Fruit fly (Drosophila melanogaster) Kc167 (cell line): ENCODE results near the gene CG1774.

ENCODE experiments used
- Myc ChIP-seq: fragments of >200 bp; optimal IDR thresholded peaks from 2 replicates; lab custom pipeline; 2017; ENCODE audit warnings: missing external identifiers
- Sin3A ChIP-seq: fragments of >200 bp; optimal IDR thresholded peaks from 2 replicates; lab custom pipeline; 2018; ENCODE audit warnings: missing external identifiers
- h ChIP-seq: fragments of >200 bp; optimal IDR thresholded peaks from 3 replicates; lab custom pipeline; 2018; ENCODE audit warnings: missing external identifiers
- insv ChIP-seq: fragments of >200 bp; optimal IDR thresholded peaks from 3 replicates; lab custom pipeline; 2018; ENCODE audit warnings: missing external identifiers
- psq ChIP-seq: fragments of >200 bp; optimal IDR thresholded peaks from 2 replicates; lab custom pipeline; 2017; ENCODE audit warnings: missing external identifiers
- ttk ChIP-seq: sonication (Bioruptor generic); optimal IDR thresholded peaks from 2 replicates; lab custom pipeline; 2017; ENCODE audit warnings: missing external identifiers

CG1774 gene

DNA sequence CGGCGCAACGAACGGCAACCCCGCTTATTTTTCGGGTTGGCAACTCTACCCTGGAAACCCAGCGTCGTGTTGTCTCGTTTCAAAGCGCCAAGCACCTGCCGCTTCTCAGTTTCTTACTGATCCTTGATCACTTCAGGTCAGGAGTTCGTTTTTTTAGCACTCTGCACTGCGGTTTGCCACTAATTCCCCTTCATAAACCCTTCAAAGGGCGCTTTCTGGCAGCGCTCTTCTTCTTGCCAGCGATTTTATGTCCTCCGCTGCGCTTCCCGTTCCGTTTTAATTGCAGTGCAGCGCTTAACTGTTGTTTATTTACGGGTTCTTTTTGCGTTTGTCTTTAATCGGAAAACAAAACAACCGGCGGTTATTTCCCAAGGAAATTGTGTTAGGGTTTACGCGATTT lies 12.6 kb upstream of the CG1774 start:
- TF ChIP-seq Sin3A (no peak), Myc (lab: Kevin White, UChicago) (no peak), psq (lab: Kevin White, UChicago) (no peak), insv (lab: Kevin White, UChicago) (no peak), ttk (lab: Kevin White, UChicago) (no peak), h (lab: Kevin White, UChicago) (no peak)

DNA sequence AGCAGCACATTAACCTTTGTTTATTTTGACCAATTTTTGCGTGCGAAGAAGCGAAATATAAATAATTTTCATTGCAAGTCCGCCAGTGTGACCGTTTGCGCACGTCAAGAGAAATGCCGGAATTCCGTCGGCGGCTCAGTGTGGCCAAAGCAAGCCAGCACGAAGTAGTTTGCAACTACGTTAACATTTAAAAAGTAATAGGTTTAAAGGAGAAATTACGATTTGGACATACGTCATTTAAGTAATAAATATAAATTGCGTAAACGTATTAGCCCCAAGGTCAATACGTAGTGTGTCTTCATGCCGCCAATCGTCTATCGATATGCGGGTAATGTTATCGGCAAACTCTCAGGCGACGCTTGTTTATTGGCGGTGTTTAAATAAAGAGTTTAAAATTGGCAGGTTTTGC lies 12.0 kb upstream of the CG1774 start, which contains the start of the genes pygo and rod:
Gene pygo (minus strand): TSS at position 114 of the 409 bp plus-strand sequence.
Gene rod (plus strand): TSS at position 366 of the 409 bp plus-strand sequence.
- no peak for TF ChIP-seq Sin3A
- no peak for TF ChIP-seq insv (lab: Kevin White, UChicago)
- TF ChIP-seq Myc (lab: Kevin White, UChicago) = no peak
- TF ChIP-seq psq (lab: Kevin White, UChicago) = no peak
- no peak for TF ChIP-seq ttk (lab: Kevin White, UChicago)
- TF ChIP-seq h (lab: Kevin White, UChicago) = no peak

DNA sequence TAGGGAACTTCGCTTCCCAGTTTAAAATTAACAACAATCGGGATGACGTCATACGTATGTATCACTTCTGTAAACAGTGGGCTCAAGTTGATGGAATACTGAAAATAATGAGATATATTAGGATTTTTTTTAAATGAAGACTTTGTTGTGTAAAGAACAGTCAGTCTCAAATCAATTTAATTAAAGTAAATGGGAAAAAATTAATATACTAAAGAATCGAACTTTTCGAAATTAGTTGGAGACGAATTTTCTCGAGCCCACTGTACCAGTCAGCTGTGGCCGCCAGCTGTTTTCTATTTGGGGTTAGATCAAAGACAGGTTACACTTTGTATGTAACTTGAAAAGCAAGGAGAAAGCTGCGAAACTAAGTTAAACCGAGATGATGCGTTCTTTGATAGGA lies 4.2 kb upstream of the CG1774 start, which contains the start of gene CG1635:
Gene CG1635 (plus strand): TSS at position 300 of the 400 bp plus-strand sequence.
- TF ChIP-seq insv (lab: Kevin White, UChicago) (no peak), h (lab: Kevin White, UChicago) (no peak)

DNA sequence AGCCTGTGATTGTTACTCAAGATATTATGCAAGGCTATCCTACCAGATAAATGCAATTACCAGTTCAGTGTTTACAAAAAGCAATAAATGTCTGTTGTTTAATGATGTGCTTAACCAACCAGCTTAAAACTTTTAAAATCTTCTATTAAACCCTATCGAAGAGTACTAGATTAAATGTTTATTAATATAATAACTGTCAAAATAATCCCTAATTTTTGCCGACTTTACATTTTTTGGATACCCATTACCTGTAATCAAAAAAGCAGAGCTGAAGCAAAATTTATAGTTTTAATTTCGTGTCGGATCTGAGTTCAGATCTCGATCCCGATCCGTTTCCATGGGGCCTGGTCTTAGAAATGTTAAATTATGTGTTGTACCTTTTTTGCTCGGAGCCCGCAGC lies 2.3 kb upstream of the CG1774 start, which contains the start of gene CG1638:
Gene CG1638 (plus strand): TSS at position 301 of the 400 bp plus-strand sequence.
- TF ChIP-seq ttk (lab: Kevin White, UChicago) (no peak), Sin3A (no peak), Myc (lab: Kevin White, UChicago) (no peak), h (lab: Kevin White, UChicago) (no peak), psq (lab: Kevin White, UChicago) (no peak), insv (lab: Kevin White, UChicago) (no peak)

DNA sequence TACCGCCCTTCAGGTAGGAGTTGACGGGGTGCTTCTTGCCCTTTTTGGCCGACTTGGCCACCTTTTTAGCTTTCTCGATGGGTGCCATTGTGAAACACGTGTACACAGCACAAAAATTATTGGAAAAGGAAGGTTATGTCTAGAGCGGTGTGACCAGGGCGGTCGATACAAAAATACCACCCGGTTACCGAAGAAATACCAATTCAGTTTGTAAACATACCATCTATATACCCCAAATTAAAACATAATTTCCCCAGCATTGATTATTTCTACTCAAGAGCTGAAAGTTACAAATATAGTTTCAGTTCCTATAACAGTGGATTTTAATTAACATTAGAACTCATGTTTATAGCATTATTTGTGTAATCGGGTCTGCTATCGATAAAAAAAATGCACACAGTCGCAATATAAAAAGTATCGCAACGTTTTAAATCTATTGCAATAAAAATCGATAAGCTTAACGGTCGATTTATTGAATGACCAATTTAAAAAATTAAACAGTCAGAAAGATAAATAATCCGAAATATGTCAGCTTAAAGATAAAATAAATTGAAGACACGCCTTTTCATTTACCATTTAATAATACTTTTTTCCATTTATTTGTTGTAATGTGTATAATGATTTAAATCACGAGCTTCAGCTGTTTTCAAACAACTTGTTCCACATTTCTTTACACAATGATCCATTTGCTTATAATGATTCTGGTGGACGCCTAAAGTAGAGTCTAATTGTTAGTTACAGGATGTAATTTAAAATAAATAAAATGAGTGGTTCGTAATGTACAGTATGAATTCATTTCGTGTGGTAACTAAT lies 3.7 kb downstream of the CG1774 start, which contains the start of gene RpL6:
Gene RpL6 (minus strand): TSS at position 134 of the 813 bp plus-strand sequence.
- TF ChIP-seq psq (lab: Kevin White, UChicago) (no peak), h (lab: Kevin White, UChicago) (no peak), Myc (lab: Kevin White, UChicago) (no peak), insv (lab: Kevin White, UChicago) (no peak), ttk (lab: Kevin White, UChicago) (no peak), Sin3A (no peak)

DNA sequence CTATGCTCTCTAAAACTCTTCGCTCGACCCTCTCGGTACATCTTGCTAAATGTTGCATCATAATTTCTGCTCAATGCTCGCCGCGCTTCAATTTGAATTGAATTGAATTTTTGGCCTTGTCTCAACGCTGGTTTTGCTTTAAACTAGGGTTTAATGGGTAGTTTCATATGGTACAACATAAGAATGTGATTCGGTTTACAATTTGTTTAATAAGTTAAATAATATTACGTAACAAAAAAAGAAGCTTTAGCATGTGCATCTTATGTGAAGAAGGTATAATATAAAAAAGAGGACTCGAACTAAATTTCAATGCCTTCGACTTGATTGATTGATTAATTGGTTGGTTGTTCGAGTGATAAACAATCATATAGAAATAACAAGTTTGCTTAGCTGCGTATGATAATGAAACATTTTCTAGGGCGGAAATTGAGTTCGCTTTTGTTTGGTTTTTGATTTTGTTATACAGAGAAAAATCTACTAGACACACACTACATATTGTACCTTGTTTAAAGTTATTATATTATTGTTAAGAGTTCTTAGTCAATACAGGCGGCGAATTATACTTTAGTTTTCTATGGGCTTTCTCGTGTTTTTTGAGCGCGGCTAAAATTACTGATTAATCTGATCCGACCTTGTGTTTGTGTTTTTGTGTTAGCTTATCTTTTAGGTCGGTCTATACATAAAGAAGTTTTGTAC lies 5.3 kb downstream of the CG1774 start:
- TF ChIP-seq insv (lab: Kevin White, UChicago) (no peak), h (lab: Kevin White, UChicago) (no peak), Myc (lab: Kevin White, UChicago) (no peak)

DNA sequence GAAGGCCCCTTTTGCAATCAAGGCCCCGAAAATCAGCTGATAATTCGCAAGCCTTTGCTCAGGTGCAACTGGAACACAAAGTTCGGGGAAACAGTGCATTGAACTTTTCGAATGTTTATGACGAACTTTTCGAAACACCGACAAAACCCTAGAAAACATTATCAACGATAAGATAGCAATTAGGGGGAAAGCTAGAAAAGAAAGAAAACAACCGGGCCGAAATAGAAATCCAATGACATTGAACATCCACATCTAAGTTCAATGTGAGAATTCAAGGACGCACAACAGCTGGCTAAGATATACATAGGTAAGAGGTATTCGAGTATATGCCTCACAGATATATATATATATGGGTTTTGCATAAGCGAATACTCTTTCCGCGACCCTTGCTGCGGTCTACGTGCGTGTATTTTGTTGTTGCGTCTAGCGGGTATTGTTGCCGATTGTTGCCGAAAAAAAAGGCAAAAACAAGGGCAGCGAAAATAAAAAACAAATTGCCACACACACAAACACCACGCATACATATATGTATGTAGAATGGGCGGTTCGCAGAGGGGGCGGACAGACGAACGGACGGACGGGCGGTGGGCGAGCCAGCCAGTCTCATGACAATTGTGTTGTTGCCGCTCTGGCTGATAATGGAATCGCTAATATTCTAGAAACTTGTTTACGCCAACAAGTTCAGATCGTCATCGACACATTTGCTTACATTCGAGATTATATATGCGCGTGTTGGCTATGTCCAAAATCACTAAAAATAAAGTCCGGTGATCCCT lies 7.1 kb downstream of the CG1774 start:
- TF ChIP-seq Sin3A (no peak), psq (lab: Kevin White, UChicago) (no peak), ttk (lab: Kevin White, UChicago) (no peak), insv (lab: Kevin White, UChicago) (no peak), h (lab: Kevin White, UChicago) (no peak), Myc (lab: Kevin White, UChicago) (no peak)

DNA sequence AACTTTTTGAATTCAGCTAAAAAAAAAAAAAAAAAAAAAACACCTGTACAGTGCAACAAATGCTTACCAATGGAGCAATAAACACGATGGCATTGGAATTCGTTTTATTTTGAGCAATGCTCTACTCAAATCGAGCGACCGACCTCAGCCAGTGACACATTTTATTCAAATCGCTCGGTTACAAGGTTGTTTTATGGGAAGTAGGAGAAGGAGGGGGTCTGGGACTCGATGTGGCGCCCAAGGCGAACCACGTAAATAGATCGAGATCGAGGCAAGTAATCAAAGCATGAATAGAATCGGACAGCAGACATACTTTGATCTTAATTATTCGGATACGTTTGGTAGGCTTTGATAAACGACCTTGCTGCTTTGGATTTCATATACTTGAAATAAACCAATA lies 10.6 kb downstream of the CG1774 start:
- no peak for TF ChIP-seq Myc (lab: Kevin White, UChicago)
- no peak for TF ChIP-seq insv (lab: Kevin White, UChicago)

DNA sequence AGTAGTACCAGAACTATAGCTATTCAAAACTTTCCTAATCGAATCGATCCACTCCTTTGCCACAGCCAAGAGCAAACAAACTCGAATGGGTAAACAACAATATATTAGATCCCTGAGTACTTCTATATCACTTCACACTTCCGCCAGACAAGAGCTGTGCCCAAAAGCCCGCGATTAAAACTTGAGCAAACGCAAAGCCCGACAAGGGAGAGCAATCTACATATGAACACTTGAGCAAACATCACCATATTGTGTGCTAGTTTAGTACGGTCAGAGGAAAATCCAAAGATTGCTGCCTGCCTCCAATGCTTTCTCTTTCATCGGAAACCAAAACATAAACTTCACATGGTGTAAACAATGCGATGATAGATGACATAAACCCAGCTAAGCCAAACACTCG lies 11.1 kb downstream of the CG1774 start:
- TF ChIP-seq psq (lab: Kevin White, UChicago) = no peak

DNA sequence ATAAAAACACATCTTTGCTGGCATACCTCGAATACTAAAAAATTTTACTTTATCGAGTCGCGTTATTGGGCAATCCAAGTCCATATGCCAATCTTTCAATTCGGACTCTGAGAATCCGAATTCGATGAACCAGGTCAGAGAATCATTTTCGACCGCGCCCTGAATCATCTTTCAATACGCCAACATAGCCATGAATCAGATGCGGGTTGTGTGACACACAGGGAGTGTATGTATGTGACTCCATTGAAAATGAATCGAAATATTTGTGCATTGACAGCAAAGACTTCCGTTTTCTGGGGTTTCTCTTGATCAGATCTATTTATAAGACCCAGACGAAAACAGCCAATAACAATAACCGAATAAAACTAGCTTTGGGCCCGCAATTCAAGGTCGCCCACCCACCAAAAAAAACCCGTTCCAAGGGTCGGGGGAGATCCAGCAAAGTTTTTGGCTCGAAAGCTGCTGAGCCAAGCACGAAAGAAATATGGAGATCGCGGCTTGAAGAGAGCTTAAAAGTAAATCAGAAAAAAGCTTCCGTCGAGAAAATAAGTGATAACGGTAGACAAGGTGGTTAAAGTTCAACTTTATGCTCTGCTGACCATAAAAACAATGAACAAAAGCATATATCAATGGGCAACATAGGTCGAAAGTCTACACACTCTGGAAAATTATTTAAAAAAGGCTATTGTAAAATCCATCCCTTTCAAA lies 12.0 kb downstream of the CG1774 start:
- TF ChIP-seq h (lab: Kevin White, UChicago) (no peak), ttk (lab: Kevin White, UChicago) (no peak), Sin3A (no peak), psq (lab: Kevin White, UChicago) (no peak), Myc (lab: Kevin White, UChicago) (no peak), insv (lab: Kevin White, UChicago) (no peak)

DNA sequence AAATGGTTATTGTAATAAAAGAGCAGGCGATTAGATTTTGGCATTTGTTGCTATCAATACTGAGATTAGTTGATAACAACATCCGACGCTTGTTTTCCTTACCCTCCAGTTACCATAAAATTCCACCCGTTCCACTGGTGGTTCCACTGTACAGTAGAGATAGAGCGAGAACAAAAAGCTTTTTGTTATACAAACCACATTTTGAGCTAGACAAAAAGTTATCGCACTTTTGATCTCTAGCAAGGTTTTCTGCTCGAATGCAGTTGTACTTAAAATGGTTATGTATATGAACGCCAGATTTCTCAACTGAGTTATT lies 12.5 kb downstream of the CG1774 start:
- TF ChIP-seq psq (lab: Kevin White, UChicago) = no peak
- no peak for TF ChIP-seq Sin3A
- no peak for TF ChIP-seq ttk (lab: Kevin White, UChicago)
- TF ChIP-seq insv (lab: Kevin White, UChicago) = no peak
- no peak for TF ChIP-seq Myc (lab: Kevin White, UChicago)
- no peak for TF ChIP-seq h (lab: Kevin White, UChicago)
